Worm (Caenorhabditis elegans) whole organism, early embryonic: Measurements from ENCODE around the gene F19B10.13.

Experiments
- B0310.2 ChIP-seq: sonication (generic microtip); optimal IDR thresholded peaks from 2 replicates; lab custom pipeline; 2016; ENCODE audit warnings: mild to moderate bottlenecking, missing genetic modification characterization, missing compliant biosample characterization
- F13C5.2 ChIP-seq: sonication (generic microtip); optimal IDR thresholded peaks from 2 replicates; lab custom pipeline; 2017; ENCODE audit warnings: mild to moderate bottlenecking, missing genetic modification characterization, inconsistent platforms, missing compliant biosample characterization
- aly-1 ChIP-seq: sonication (generic microtip); optimal IDR thresholded peaks from 2 replicates; lab custom pipeline; 2016; ENCODE audit warnings: missing genetic modification characterization, missing compliant biosample characterization
- ama-1 ChIP-seq: fragments of 150-350 bp; optimal IDR thresholded peaks from 2 replicates; lab custom pipeline; 2014
- ceh-13 ChIP-seq: fragments of 200-800 bp; sonication (Bioruptor generic); optimal IDR thresholded peaks from 2 replicates; lab custom pipeline; 2018; ENCODE audit warnings: mild to moderate bottlenecking, missing genetic modification characterization, missing compliant biosample characterization
- ceh-36 ChIP-seq: sonication (generic microtip); optimal IDR thresholded peaks from 2 replicates; lab custom pipeline; 2016; ENCODE audit warnings: missing genetic modification characterization, inconsistent platforms, missing compliant biosample characterization
- ets-7 ChIP-seq: sonication (generic microtip); optimal IDR thresholded peaks from 2 replicates; lab custom pipeline; 2016; ENCODE audit warnings: missing genotype, missing genetic modification characterization, missing compliant biosample characterization
- flt-1 ChIP-seq: fragments of 200-800 bp; sonication (Bioruptor generic); IDR thresholded peaks from 2 replicates; pipeline ENCODE4 v1.3.6; 2022; ENCODE audit warnings: missing genetic modification characterization, missing compliant biosample characterization
- hmbx-1 ChIP-seq: sonication (generic microtip); optimal IDR thresholded peaks from 2 replicates; lab custom pipeline; 2016; ENCODE audit warnings: mild to moderate bottlenecking, missing genetic modification characterization, missing compliant biosample characterization
- hmg-4 ChIP-seq: fragments of 200-800 bp; sonication (Bioruptor generic); optimal IDR thresholded peaks from 2 replicates; lab custom pipeline; 2018; ENCODE audit warnings: mild to moderate bottlenecking, missing genetic modification characterization, missing compliant biosample characterization
- hnd-1 ChIP-seq: sonication (generic microtip); optimal IDR thresholded peaks from 2 replicates; lab custom pipeline; 2016; ENCODE audit warnings: missing genetic modification characterization, missing compliant biosample characterization
- pes-1 ChIP-seq: fragments of 200-800 bp; sonication (Bioruptor generic); IDR thresholded peaks from 2 replicates; pipeline ENCODE4 v1.3.6; 2022; ENCODE audit warnings: missing genetic modification reagents, missing genetic modification characterization, missing compliant biosample characterization
- scrt-1 ChIP-seq: fragments of 200-800 bp; sonication (Bioruptor generic); IDR thresholded peaks from 2 replicates; pipeline ENCODE4 v1.3.6; 2022; ENCODE audit warnings: missing genetic modification characterization, missing compliant biosample characterization
- sea-1 ChIP-seq: fragments of 200-800 bp; sonication (Bioruptor generic); conservative IDR thresholded peaks from 2 replicates; pipeline ENCODE4 v1.3.6; 2022; ENCODE audit warnings: missing genetic modification characterization, missing compliant biosample characterization
- tbx-11 ChIP-seq: fragments of 200-800 bp; sonication (Bioruptor generic); IDR thresholded peaks from 2 replicates; pipeline ENCODE4 v1.3.6; 2022; ENCODE audit warnings: missing genetic modification characterization, missing compliant biosample characterization
- tbx-37 ChIP-seq: fragments of 200-800 bp; sonication (Bioruptor generic); conservative IDR thresholded peaks from 2 replicates; pipeline ENCODE4 v1.3.6; 2022; ENCODE audit warnings: missing genetic modification reagents, missing genetic modification characterization, missing compliant biosample characterization
- tra-4 ChIP-seq: sonication (generic microtip); optimal IDR thresholded peaks from 2 replicates; lab custom pipeline; 2017; ENCODE audit warnings: missing genetic modification characterization, missing compliant biosample characterization

The F19B10.13 gene

DNA sequence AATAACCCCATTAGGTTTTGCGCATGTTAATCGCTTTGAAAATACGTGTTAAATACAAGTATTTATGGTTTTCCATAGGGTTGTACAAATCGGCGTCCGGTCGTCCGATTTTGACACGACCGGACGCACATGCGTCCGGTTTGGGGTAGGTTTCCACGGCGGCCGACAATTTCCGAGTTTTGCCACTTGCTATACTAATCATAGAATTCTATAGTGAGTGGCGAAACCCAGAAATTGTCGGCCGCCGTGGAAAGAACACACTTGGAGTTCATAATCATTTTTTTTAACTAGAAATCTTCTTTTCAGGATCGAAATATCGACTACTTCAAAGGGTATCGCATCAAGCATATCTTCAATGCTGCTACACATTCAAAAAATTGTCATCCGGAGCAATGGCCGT, 27.3 kb upstream of the F19B10.13 start:
- no peak for TF ChIP-seq ceh-36 (tag; lab: Kevin White, UChicago)
- no peak for TF ChIP-seq F13C5.2 (tag; lab: Kevin White, UChicago)
- no peak for TF ChIP-seq B0310.2 (tag; lab: Kevin White, UChicago)
- no peak for TF ChIP-seq ceh-13 (GFP tag; lab: Kevin White, UChicago)
- no peak for TF ChIP-seq sea-1 (GFP tag; lab: Robert Waterston, UW)
- no peak for TF ChIP-seq aly-1 (tag; lab: Kevin White, UChicago)
- TF ChIP-seq ets-7: no peak
- TF ChIP-seq hmg-4 (GFP tag; lab: Kevin White, UChicago): no peak
- TF ChIP-seq tbx-37 (GFP tag; lab: Robert Waterston, UW): no peak
- TF ChIP-seq tbx-11 (GFP tag; lab: Robert Waterston, UW): no peak
- no peak for TF ChIP-seq pes-1
- TF ChIP-seq tra-4 (tag; lab: Kevin White, UChicago): no peak
- no peak for TF ChIP-seq hmbx-1 (tag; lab: Kevin White, UChicago)
- TF ChIP-seq scrt-1: no peak
- TF ChIP-seq flt-1 (GFP tag; lab: Robert Waterston, UW): no peak
- no peak for TF ChIP-seq ama-1 (lab: Kevin White, UChicago)

DNA sequence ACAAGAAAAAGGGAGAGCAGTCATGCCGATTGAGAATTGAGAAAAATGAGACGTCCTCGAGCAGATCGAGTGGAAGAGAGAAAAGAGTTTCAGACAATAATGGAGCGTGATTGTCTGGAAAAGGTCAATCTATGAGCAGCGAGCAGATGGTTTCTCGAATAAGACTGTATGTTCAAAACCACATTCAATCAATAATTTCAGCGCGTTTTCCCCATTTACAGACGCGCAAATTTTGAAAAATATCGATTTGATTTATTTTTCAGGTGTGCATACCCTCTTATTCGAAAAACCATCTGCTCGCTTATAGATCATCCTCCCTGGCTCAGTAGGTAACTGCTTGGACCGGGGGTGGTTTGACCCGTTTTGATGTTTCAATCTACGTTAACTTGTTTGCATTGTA, 22.8 kb upstream of the F19B10.13 start, which contains the start of gene fbxb-31:
fbxb-31 (minus strand) TSS at position 101 of the 400 bp plus-strand sequence.
- TF ChIP-seq sea-1 (GFP tag; lab: Robert Waterston, UW) (no peak), ceh-13 (GFP tag; lab: Kevin White, UChicago) (no peak)

DNA sequence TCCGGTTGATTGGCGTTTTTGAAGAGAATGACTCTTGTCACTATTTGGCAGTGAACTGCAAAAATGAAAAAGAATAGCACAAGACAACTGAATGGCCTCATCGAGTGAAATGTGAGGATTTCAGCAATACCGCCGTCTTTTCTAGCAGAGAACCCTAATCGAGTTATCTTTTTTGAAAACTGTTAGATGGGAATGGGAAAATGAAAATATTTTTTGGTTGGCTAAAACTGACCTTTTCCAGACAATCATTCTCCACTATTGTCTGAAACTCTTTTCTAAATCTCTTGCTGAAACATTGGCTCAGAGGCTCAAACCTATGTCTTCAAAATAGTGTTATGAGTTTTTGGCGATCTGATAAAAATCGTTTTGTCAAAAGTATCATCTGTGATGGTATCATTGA, 21.9 kb upstream of the F19B10.13 start, which contains the start of gene M151.10:
M151.10 (minus strand) TSS at position 101 of the 400 bp plus-strand sequence.
- TF ChIP-seq tra-4 (tag; lab: Kevin White, UChicago) (no peak), sea-1 (GFP tag; lab: Robert Waterston, UW) (no peak), hmbx-1 (tag; lab: Kevin White, UChicago) (no peak), pes-1 (no peak), ceh-36 (tag; lab: Kevin White, UChicago) (no peak), hnd-1 (tag; lab: Kevin White, UChicago) (no peak), flt-1 (GFP tag; lab: Robert Waterston, UW) (no peak), B0310.2 (tag; lab: Kevin White, UChicago) (no peak), tbx-11 (GFP tag; lab: Robert Waterston, UW) (no peak), F13C5.2 (tag; lab: Kevin White, UChicago) (no peak), aly-1 (tag; lab: Kevin White, UChicago) (no peak), hmg-4 (GFP tag; lab: Kevin White, UChicago) (no peak), tbx-37 (GFP tag; lab: Robert Waterston, UW) (no peak), scrt-1 (no peak), ceh-13 (GFP tag; lab: Kevin White, UChicago) (no peak), ets-7 (no peak), ama-1 (lab: Kevin White, UChicago) (no peak)

DNA sequence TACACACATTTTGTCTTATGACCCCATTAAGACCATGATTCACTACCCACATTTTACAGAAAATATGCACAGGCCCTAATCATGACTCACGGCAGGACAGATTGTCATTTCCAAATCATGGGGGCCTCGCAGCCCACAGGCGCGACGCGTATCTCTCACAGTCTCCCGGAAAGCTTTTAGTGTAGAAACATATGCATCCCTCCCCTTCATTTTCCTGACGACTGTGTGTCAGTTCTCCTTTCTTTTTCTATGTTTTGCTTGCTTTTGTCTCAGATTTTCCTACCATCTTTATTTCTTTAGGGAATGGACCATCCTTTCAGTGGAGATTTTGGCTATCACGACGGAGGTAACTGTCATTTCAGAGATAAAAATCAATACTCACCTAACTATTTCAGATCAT, 20.9 kb upstream of the F19B10.13 start, which contains the start of gene M151.1:
M151.1 (plus strand) TSS at position 301 of the 400 bp plus-strand sequence.
- no peak for TF ChIP-seq ceh-36 (tag; lab: Kevin White, UChicago)
- no peak for TF ChIP-seq flt-1 (GFP tag; lab: Robert Waterston, UW)
- no peak for TF ChIP-seq sea-1 (GFP tag; lab: Robert Waterston, UW)
- TF ChIP-seq tbx-37 (GFP tag; lab: Robert Waterston, UW): no peak
- TF ChIP-seq B0310.2 (tag; lab: Kevin White, UChicago): no peak
- no peak for TF ChIP-seq scrt-1
- no peak for TF ChIP-seq ets-7
- TF ChIP-seq ceh-13 (GFP tag; lab: Kevin White, UChicago): no peak
- no peak for TF ChIP-seq hmg-4 (GFP tag; lab: Kevin White, UChicago)
- no peak for TF ChIP-seq ama-1 (lab: Kevin White, UChicago)

DNA sequence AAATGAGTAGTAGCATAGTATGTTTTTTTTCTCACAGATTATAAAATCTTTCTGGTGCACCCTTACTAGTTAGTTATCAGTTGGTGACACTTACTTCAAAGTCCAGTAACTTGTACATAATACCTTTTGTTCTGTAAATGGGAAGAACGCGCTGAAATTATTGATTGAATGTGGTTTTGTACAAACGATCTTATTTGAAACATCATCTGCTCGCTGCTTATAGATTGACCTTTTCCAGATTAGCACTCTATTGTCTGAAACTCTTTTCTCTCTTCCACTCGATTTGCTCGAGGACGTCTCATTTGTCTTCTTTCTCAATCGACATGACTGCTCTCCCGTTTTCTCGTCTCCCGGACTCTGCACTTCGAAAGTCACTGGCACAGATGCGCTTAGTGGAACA, 15.0 kb upstream of the F19B10.13 start, which contains the start of gene fbxb-33:
fbxb-33 (plus strand) TSS at position 301 of the 400 bp plus-strand sequence.
- TF ChIP-seq B0310.2 (tag; lab: Kevin White, UChicago): no peak
- no peak for TF ChIP-seq pes-1
- no peak for TF ChIP-seq scrt-1
- TF ChIP-seq ama-1 (lab: Kevin White, UChicago): no peak
- no peak for TF ChIP-seq aly-1 (tag; lab: Kevin White, UChicago)
- no peak for TF ChIP-seq tbx-11 (GFP tag; lab: Robert Waterston, UW)
- TF ChIP-seq sea-1 (GFP tag; lab: Robert Waterston, UW): no peak
- no peak for TF ChIP-seq hnd-1 (tag; lab: Kevin White, UChicago)
- TF ChIP-seq ceh-13 (GFP tag; lab: Kevin White, UChicago): no peak

DNA sequence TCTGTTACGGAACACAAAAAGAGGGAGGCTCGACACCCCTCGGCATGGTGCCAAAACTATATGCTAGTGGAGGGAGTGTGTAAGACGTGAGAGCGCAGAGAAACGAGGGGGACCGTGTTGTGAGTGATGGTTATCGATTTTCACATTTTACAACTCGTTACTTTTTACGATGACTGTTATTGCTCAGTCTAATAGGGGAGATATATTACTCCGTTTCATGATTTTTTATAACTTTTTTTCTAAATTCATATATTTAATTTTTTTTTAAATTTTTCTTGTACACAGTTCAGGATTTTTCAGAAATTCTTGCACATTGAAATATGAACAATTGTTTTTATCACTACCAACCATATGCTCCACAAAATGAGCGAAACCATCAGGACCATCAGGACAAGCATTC, 6.7 kb upstream of the F19B10.13 start, which contains the start of gene F19B10.5:
F19B10.5 (plus strand) TSS at position 301 of the 400 bp plus-strand sequence.
- TF ChIP-seq tbx-11 (GFP tag; lab: Robert Waterston, UW) (no peak), B0310.2 (tag; lab: Kevin White, UChicago) (no peak), F13C5.2 (tag; lab: Kevin White, UChicago) (no peak), pes-1 (no peak), tra-4 (tag; lab: Kevin White, UChicago) (no peak), ama-1 (lab: Kevin White, UChicago) (no peak), scrt-1 (no peak), ceh-36 (tag; lab: Kevin White, UChicago) (no peak), hnd-1 (tag; lab: Kevin White, UChicago) (no peak), flt-1 (GFP tag; lab: Robert Waterston, UW) (no peak), ceh-13 (GFP tag; lab: Kevin White, UChicago) (no peak)

DNA sequence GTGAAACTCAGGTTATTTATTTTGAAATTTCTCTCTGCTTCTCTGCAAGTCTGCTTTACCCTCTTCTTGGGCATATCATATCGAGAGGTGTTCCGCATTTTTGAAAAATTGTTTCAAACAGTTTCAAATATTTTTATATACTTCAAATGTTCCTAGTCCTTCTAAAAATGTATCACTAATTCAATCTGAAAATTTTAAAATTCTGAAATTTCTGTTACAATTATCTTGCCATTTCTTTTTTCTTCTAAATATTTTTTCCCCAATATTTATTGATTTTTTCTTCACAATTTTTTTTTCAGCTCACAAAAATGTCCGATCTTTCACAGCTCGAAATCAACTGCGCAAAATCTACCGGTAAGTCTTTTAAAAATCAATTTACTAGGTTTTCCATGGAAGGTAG, 2.3 kb upstream of the F19B10.13 start, which contains the start of gene F19B10.4:
F19B10.4 (plus strand) TSS at position 301 of the 400 bp plus-strand sequence.
- no peak for TF ChIP-seq scrt-1
- no peak for TF ChIP-seq aly-1 (tag; lab: Kevin White, UChicago)
- no peak for TF ChIP-seq hmg-4 (GFP tag; lab: Kevin White, UChicago)
- TF ChIP-seq ama-1 (lab: Kevin White, UChicago): no peak
- no peak for TF ChIP-seq ceh-36 (tag; lab: Kevin White, UChicago)
- TF ChIP-seq tra-4 (tag; lab: Kevin White, UChicago): no peak
- TF ChIP-seq sea-1 (GFP tag; lab: Robert Waterston, UW): no peak
- TF ChIP-seq tbx-37 (GFP tag; lab: Robert Waterston, UW): no peak
- TF ChIP-seq ets-7: no peak
- TF ChIP-seq hnd-1 (tag; lab: Kevin White, UChicago): no peak
- TF ChIP-seq ceh-13 (GFP tag; lab: Kevin White, UChicago): no peak
- TF ChIP-seq flt-1 (GFP tag; lab: Robert Waterston, UW): no peak
- TF ChIP-seq B0310.2 (tag; lab: Kevin White, UChicago): no peak
- TF ChIP-seq pes-1: no peak
- TF ChIP-seq F13C5.2 (tag; lab: Kevin White, UChicago): no peak
- no peak for TF ChIP-seq tbx-11 (GFP tag; lab: Robert Waterston, UW)
- no peak for TF ChIP-seq hmbx-1 (tag; lab: Kevin White, UChicago)
